Worm (Caenorhabditis elegans): ENCODE results near the gene F09B9.5.

- TF ChIP-seq flt-1 (GFP tag; IDR thresholded peaks at IDR 0.05) (no peak), cog-1 (tag; optimal IDR thresholded peaks at IDR 0.05) (no peak), T22C8.4 (GFP tag; IDR thresholded peaks at IDR 0.05) (no peak), ztf-23 (GFP tag; IDR thresholded peaks at IDR 0.05) (no peak), med-1 (GFP tag; optimal IDR thresholded peaks at IDR 0.05; ENCODE audit: insufficient read depth) (no peak)
Observed at ce11 chrX:10194327-10195096, 39.9 kb downstream of the F09B9.5 start, which contains the start of gene myrf-2.

Data from whole organism, midembryonic.